Worm (Caenorhabditis elegans) whole organism, L1 larva: ENCODE measurements around the gene hic-1.

Experiments used
- C16A3.4 ChIP-seq: fragments of 150-350 bp; optimal IDR thresholded peaks from 2 replicates; lab custom pipeline; 2014; ENCODE audit warnings: missing biosample characterization, missing genetic modification characterization
- ceh-8 ChIP-seq: fragments of 200-800 bp; sonication (Bioruptor generic); optimal IDR thresholded peaks from 2 replicates; lab custom pipeline; 2018; ENCODE audit warnings: mild to moderate bottlenecking, missing genetic modification characterization, moderate library complexity, missing compliant biosample characterization
- ceh-82 ChIP-seq, 3 experiments: fragments of 150-350 bp in 1 of 3; sonication (generic microtip) in 2 of 3; optimal IDR thresholded peaks; 2 replicates each; lab custom pipeline; 2014 to 2017; ENCODE audit warnings: missing biosample characterization in 3 of 3, missing genetic modification characterization in 3 of 3
- ces-1 ChIP-seq: fragments of 150-350 bp; optimal IDR thresholded peaks from 2 replicates; lab custom pipeline; 2014; ENCODE audit warnings: missing biosample characterization, missing genetic modification reagents, missing genetic modification characterization
- dsc-1 ChIP-seq: sonication (generic microtip); optimal IDR thresholded peaks from 2 replicates; lab custom pipeline; 2016; ENCODE audit warnings: mild to moderate bottlenecking, missing genetic modification characterization, missing compliant biosample characterization
- efl-1 ChIP-seq, 4 experiments: fragments of 150-350 bp; optimal IDR thresholded peaks in 3 of 4; peaks in 1 of 4; 1 replicate in 1 of 4; 2 replicates in 3 of 4; lab custom pipeline; 2014; ENCODE audit warnings: missing biosample characterization in 2 of 4, missing genetic modification characterization in 2 of 4, missing genetic modification reagents in 2 of 4
- efl-3 ChIP-seq: fragments of 200-800 bp; sonication (Bioruptor generic); optimal IDR thresholded peaks from 2 replicates; lab custom pipeline; 2018; ENCODE audit warnings: mild to moderate bottlenecking, missing genetic modification characterization, missing compliant biosample characterization
- elt-2 ChIP-seq: sonication (generic microtip); optimal IDR thresholded peaks from 2 replicates; lab custom pipeline; 2016; ENCODE audit warnings: missing genetic modification characterization, mild to moderate bottlenecking, inconsistent platforms, missing compliant biosample characterization, missing genetic modification reagents
- elt-3 ChIP-seq, 6 experiments: fragments of 150-350 bp in 1 of 6; sonication (generic microtip); optimal IDR thresholded peaks; 2 replicates each; lab custom pipeline; 2017 to 2018; ENCODE audit warnings: missing biosample characterization in 6 of 6, missing genetic modification characterization in 6 of 6, inconsistent platforms in 1 of 6
- ets-5 ChIP-seq: fragments of 200-800 bp; sonication (Bioruptor generic); IDR thresholded peaks from 2 replicates; pipeline ENCODE4 v1.3.6; 2022; ENCODE audit warnings: missing genetic modification characterization, missing compliant biosample characterization
- fkh-10 ChIP-seq: sonication (generic microtip); optimal IDR thresholded peaks from 2 replicates; lab custom pipeline; 2017; ENCODE audit warnings: missing biosample characterization, missing genetic modification reagents, missing genetic modification characterization
- fkh-8 ChIP-seq: sonication (generic microtip); optimal IDR thresholded peaks from 2 replicates; lab custom pipeline; 2016; ENCODE audit warnings: mild to moderate bottlenecking, missing genetic modification characterization, missing compliant biosample characterization
- hlh-17 ChIP-seq: fragments of 200-800 bp; sonication (Bioruptor generic); optimal IDR thresholded peaks from 2 replicates; lab custom pipeline; 2018; ENCODE audit warnings: missing genetic modification characterization, mild to moderate bottlenecking, missing compliant biosample characterization, moderate library complexity, borderline replicate concordance
- hlh-4 ChIP-seq: sonication (generic microtip); optimal IDR thresholded peaks from 2 replicates; lab custom pipeline; 2016; ENCODE audit warnings: mild to moderate bottlenecking, missing genetic modification characterization, missing compliant biosample characterization
- jun-1 ChIP-seq: fragments of 150-350 bp; optimal IDR thresholded peaks from 2 replicates; lab custom pipeline; 2014; ENCODE audit warnings: missing biosample characterization, missing genetic modification reagents, missing genetic modification characterization
- lin-14 ChIP-seq: fragments of 200-800 bp; sonication (Bioruptor generic); optimal IDR thresholded peaks from 2 replicates; lab custom pipeline; 2018; ENCODE audit warnings: mild to moderate bottlenecking, missing genetic modification characterization, moderate library complexity, missing compliant biosample characterization
- lin-35 ChIP-seq, 2 experiments: fragments of 150-350 bp; optimal IDR thresholded peaks; 2 replicates each; lab custom pipeline; 2014; ENCODE audit warnings: missing biosample characterization in 2 of 2, missing genetic modification characterization in 2 of 2, missing genetic modification reagents in 2 of 2
- lsy-2 ChIP-seq, 2 experiments: fragments of 150-350 bp; optimal IDR thresholded peaks; 2 replicates each; lab custom pipeline; 2014; ENCODE audit warnings: missing biosample characterization in 2 of 2, missing genetic modification characterization in 2 of 2
- mab-9 ChIP-seq: fragments of 200-800 bp; sonication (Bioruptor generic); IDR thresholded peaks from 2 replicates; pipeline ENCODE4 v1.3.6; 2022; ENCODE audit warnings: missing genetic modification reagents, missing genetic modification characterization, missing compliant biosample characterization
- mdl-1 ChIP-seq, 2 experiments: fragments of 150-350 bp; optimal IDR thresholded peaks; 2 replicates each; lab custom pipeline; 2014 to 2017; ENCODE audit warnings: missing biosample characterization in 2 of 2, missing genetic modification characterization in 2 of 2, inconsistent platforms in 1 of 2
- nhr-12 ChIP-seq: sonication (generic microtip); optimal IDR thresholded peaks from 2 replicates; lab custom pipeline; 2017; ENCODE audit warnings: missing biosample characterization, missing genetic modification characterization
- nhr-19 ChIP-seq: fragments of 200-800 bp; sonication (Bioruptor generic); conservative IDR thresholded peaks from 2 replicates; pipeline ENCODE4 v1.3.6; 2022; ENCODE audit warnings: missing genetic modification characterization, missing compliant biosample characterization
- nhr-237 ChIP-seq: fragments of 150-350 bp; optimal IDR thresholded peaks from 2 replicates; lab custom pipeline; 2014; ENCODE audit warnings: missing biosample characterization, missing genetic modification characterization
- nhr-28 ChIP-seq: fragments of 150-350 bp; optimal IDR thresholded peaks from 2 replicates; lab custom pipeline; 2014; ENCODE audit warnings: missing biosample characterization, missing genetic modification characterization
- nhr-47 ChIP-seq: sonication (generic microtip); optimal IDR thresholded peaks from 2 replicates; lab custom pipeline; 2016; ENCODE audit warnings: mild to moderate bottlenecking, missing genetic modification characterization, moderate library complexity, missing compliant biosample characterization
- nhr-71 ChIP-seq: sonication (generic microtip); optimal IDR thresholded peaks from 2 replicates; lab custom pipeline; 2016; ENCODE audit warnings: mild to moderate bottlenecking, missing genetic modification characterization, moderate library complexity, missing compliant biosample characterization
- nhr-76 ChIP-seq: sonication (generic microtip); optimal IDR thresholded peaks from 2 replicates; lab custom pipeline; 2017; ENCODE audit warnings: missing biosample characterization, missing genetic modification characterization
- nhr-77 ChIP-seq: fragments of 150-350 bp; optimal IDR thresholded peaks from 2 replicates; lab custom pipeline; 2014; ENCODE audit warnings: missing biosample characterization, missing genetic modification characterization
- nhr-84 ChIP-seq: sonication (generic microtip); optimal IDR thresholded peaks from 2 replicates; lab custom pipeline; 2017; ENCODE audit warnings: missing biosample characterization, missing genetic modification characterization
- nhr-85 ChIP-seq: sonication (generic microtip); peaks from one replicate; lab custom pipeline; 2016; ENCODE audit warnings: missing genetic modification characterization, inconsistent platforms, missing compliant biosample characterization
- nhr-90 ChIP-seq: sonication (generic microtip); optimal IDR thresholded peaks from 2 replicates; lab custom pipeline; 2016; ENCODE audit warnings: mild to moderate bottlenecking, missing genetic modification characterization, missing compliant biosample characterization; ENCODE audit not compliant: poor library complexity
- pax-3 ChIP-seq: fragments of 200-800 bp; sonication (Bioruptor generic); optimal IDR thresholded peaks from 2 replicates; lab custom pipeline; 2018; ENCODE audit warnings: mild to moderate bottlenecking, missing genetic modification characterization, moderate library complexity, missing compliant biosample characterization
- rnt-1 ChIP-seq: sonication (generic microtip); optimal IDR thresholded peaks from 2 replicates; lab custom pipeline; 2016; ENCODE audit warnings: mild to moderate bottlenecking, missing genetic modification characterization, moderate library complexity, missing compliant biosample characterization
- snpc-4 ChIP-seq: fragments of 150-350 bp; optimal IDR thresholded peaks from 2 replicates; lab custom pipeline; 2014; ENCODE audit warnings: missing biosample characterization, missing genetic modification characterization
- snu-23 ChIP-seq: sonication (generic microtip); optimal IDR thresholded peaks from 2 replicates; lab custom pipeline; 2016; ENCODE audit warnings: missing genetic modification characterization, missing compliant biosample characterization
- tlp-1 ChIP-seq: fragments of 150-350 bp; optimal IDR thresholded peaks from 2 replicates; lab custom pipeline; 2014; ENCODE audit warnings: missing biosample characterization, missing genetic modification characterization
- unc-30 ChIP-seq: sonication (generic microtip); optimal IDR thresholded peaks from 2 replicates; lab custom pipeline; 2017; ENCODE audit warnings: missing biosample characterization, missing genetic modification characterization
- unc-86 ChIP-seq: sonication (generic microtip); optimal IDR thresholded peaks from 2 replicates; lab custom pipeline; 2016; ENCODE audit warnings: missing genetic modification characterization, missing compliant biosample characterization
- unc-98 ChIP-seq: fragments of 200-800 bp; sonication (Bioruptor generic); IDR thresholded peaks from 2 replicates; pipeline ENCODE4 v1.3.6; 2022; ENCODE audit warnings: missing genetic modification characterization, missing compliant biosample characterization
- xbp-1 ChIP-seq: sonication (generic microtip); optimal IDR thresholded peaks from 2 replicates; lab custom pipeline; 2016; ENCODE audit warnings: missing genetic modification characterization, missing compliant biosample characterization
- zag-1 ChIP-seq: fragments of 150-350 bp; optimal IDR thresholded peaks from 2 replicates; lab custom pipeline; 2014; ENCODE audit warnings: missing biosample characterization, missing genetic modification characterization

hic-1 gene

DNA sequence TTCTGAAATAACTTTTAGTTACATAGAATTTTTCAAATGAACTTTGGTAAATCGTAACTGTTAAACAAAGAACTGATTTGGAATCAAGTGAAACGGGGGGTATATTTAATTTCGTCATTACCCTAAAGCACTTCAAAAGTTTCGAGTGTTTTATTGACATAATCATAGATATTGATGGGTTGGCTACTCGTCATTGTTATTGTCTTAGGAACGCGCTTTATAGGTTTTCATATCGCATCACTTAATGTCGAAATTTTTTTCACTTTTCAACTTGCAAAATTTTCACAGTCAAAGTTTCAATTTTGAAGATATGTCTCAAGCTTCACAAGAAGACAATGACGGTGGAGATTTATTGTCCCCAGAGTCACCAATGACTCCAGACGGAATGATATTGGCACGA is 20.1 kb upstream of the hic-1 start, which contains the start of gene kqt-1:
kqt-1 (plus strand) TSS at position 301 of the 400 bp plus-strand sequence.
- no peak for TF ChIP-seq hlh-4
- TF ChIP-seq ets-5 (GFP tag; lab: Robert Waterston, UW), result no peak
- TF ChIP-seq nhr-77 (tag; lab: Kevin White, UChicago), result no peak
- TF ChIP-seq nhr-76 (tag; lab: Kevin White, UChicago), result no peak
- no peak for TF ChIP-seq unc-98 (GFP tag; lab: Robert Waterston, UW)
- TF ChIP-seq nhr-85 (tag; lab: Kevin White, UChicago), result no peak
- no peak for TF ChIP-seq nhr-84 (tag; lab: Kevin White, UChicago)
- no peak for TF ChIP-seq nhr-237 (tag; lab: Kevin White, UChicago)

DNA sequence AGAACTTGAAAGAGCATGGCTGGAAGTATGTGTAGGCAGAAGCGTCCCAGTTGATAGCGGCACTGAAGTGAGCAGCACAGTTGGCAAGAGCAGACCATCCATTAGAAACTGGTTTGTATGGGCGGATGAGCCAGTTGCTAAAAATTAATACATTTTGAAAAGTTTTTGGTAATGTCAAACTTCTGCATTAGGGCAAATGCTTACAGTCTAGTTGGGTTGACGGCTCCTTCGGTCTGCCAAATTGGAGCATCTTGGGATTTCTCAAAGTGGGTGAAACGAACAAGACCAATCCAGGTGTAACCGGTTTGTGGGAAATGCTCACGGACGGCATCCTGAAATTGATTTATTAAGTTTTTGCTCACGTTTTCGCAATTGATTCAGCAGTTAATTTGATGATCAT is 19.0 kb upstream of the hic-1 start:
- TF ChIP-seq C16A3.4 (tag; lab: Kevin White, UChicago), result no peak
- TF ChIP-seq nhr-19 (GFP tag; lab: Robert Waterston, UW), result no peak
- TF ChIP-seq efl-1 (optimal IDR thresholded peaks at IDR 0.05; lab: Kevin White, UChicago), result no peak
- no peak for TF ChIP-seq efl-1 (GFP tag; optimal IDR thresholded peaks at IDR 0.05 in 1 of 2; lab: Kevin White, UChicago)
- TF ChIP-seq ceh-82 (tag; optimal IDR thresholded peaks at IDR 0.05; lab: Kevin White, UChicago), result no peak
- no peak for TF ChIP-seq fkh-8
- no peak for TF ChIP-seq rnt-1 (tag; lab: Kevin White, UChicago)
- no peak for TF ChIP-seq jun-1 (tag; lab: Kevin White, UChicago)
- no peak for TF ChIP-seq tlp-1
- TF ChIP-seq nhr-28 (tag; lab: Kevin White, UChicago), result no peak
- TF ChIP-seq mdl-1 (tag; optimal IDR thresholded peaks at IDR 0.05; lab: Kevin White, UChicago), result no peak

DNA sequence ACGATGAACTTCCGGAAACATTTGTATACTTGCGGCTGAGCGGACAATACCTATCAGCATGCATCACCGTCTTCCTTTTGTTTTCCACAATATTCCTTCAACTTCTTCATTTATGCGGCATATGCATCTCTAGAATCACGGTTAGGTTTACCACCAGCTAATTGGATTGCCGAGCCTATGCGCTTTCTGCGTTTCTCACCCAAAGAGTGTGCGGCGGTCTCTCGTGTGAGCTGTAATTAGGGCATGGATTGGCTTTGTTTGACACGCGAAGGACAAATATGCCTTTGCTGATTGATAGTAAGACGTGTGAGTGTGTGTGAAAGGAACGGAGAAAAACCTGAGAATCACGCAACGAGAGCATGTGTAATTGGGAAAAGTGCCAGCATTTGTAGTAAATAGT is 14.9 kb upstream of the hic-1 start:
- TF ChIP-seq fkh-10 (GFP tag; lab: Kevin White, UChicago) (no peak), snpc-4 (no peak), lin-35 (GFP tag; optimal IDR thresholded peaks at IDR 0.05; lab: Kevin White, UChicago) (no peak), lin-14 (peak; percentile 55), hlh-17 (no peak)

DNA sequence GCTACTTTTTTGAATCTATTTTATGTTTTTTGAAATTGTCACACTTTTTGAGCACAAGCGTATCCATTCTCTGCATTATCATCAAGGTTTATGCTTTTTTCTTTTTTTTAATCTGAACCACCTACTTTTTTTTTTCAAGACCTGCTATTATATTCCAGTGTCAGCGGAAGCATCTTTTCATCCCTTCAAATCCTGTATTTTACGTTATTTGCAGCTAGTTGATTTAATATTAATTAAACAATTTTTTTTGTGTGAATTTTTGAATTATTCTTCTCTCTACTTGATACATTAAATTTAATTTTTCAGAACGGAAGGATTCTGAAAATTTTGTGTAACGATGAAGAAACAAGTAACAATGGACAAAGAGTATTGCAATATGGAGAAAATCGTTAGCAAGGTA is 11.1 kb upstream of the hic-1 start, which contains the start of gene C25B8.8:
C25B8.8 (plus strand) TSS at position 301 of the 400 bp plus-strand sequence.
- no peak for TF ChIP-seq lin-35 (GFP tag; optimal IDR thresholded peaks at IDR 0.05; lab: Kevin White, UChicago)
- no peak for TF ChIP-seq nhr-12 (tag; lab: Kevin White, UChicago)
- no peak for TF ChIP-seq mab-9 (GFP tag; lab: Robert Waterston, UW)
- TF ChIP-seq xbp-1 (tag; lab: Kevin White, UChicago), result no peak
- TF ChIP-seq zag-1, result no peak
- TF ChIP-seq hlh-4, result no peak
- TF ChIP-seq tlp-1, result no peak
- no peak for TF ChIP-seq unc-86
- TF ChIP-seq efl-3 (GFP tag; lab: Kevin White, UChicago), result no peak
- TF ChIP-seq ceh-82 (tag; optimal IDR thresholded peaks at IDR 0.05; lab: Kevin White, UChicago), result no peak
- TF ChIP-seq unc-30 (tag; lab: Kevin White, UChicago), result no peak
- no peak for TF ChIP-seq pax-3 (tag; lab: Kevin White, UChicago)
- no peak for TF ChIP-seq nhr-71 (tag; lab: Kevin White, UChicago)
- TF ChIP-seq elt-3 (tag; optimal IDR thresholded peaks at IDR 0.05; lab: Kevin White, UChicago), result no peak
- no peak for TF ChIP-seq snu-23
- no peak for TF ChIP-seq ces-1 (GFP tag; lab: Kevin White, UChicago)
- TF ChIP-seq nhr-90 (tag; lab: Kevin White, UChicago), result no peak

DNA sequence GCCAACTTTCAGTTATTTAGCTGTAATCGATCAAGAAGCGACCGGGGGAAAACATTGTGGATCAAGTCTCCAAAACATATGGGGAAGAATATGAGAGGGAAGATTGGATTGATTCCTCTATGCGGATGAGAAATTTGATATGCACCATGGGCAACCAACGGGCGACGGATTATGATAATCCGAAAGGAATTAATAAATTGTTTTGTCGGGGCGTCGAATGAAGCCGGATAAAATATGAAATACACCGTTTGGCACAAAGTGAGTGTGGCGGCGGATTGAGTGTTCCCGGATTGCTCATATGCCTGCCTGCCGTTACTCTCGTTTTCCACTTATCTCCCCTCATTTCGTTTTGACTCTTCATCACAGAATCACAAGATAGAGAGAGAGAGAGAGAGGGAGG is 10.6 kb upstream of the hic-1 start:
- TF ChIP-seq lsy-2 (tag; optimal IDR thresholded peaks at IDR 0.05; lab: Kevin White, UChicago), result no peak
- peak; percentile 6 for TF ChIP-seq nhr-90 (tag; lab: Kevin White, UChicago)
- TF ChIP-seq nhr-47, result peak; percentile 17
- no peak for TF ChIP-seq ceh-8 (GFP tag; lab: Kevin White, UChicago)
- TF ChIP-seq pax-3 (tag; lab: Kevin White, UChicago), result peak; percentile 18
- peak; percentile 42 for TF ChIP-seq elt-2 (tag; lab: Kevin White, UChicago)
- TF ChIP-seq efl-1 (optimal IDR thresholded peaks at IDR 0.05; lab: Kevin White, UChicago), result no peak
- peak in 1 of 2 experiments; percentile 51 for TF ChIP-seq efl-1 (GFP tag; optimal IDR thresholded peaks at IDR 0.05 in 1 of 2; lab: Kevin White, UChicago)
- peak; percentile 84 for TF ChIP-seq dsc-1
- peak; percentile 48 for TF ChIP-seq fkh-8
- TF ChIP-seq, all 84 proteins: peak for 7
